Fruit fly (Drosophila melanogaster) whole organism, pupa: ENCODE measurements around the gene Pka-R1.
A peak's percentile ranks its signal among the peaks of the same experiment; 100 is the strongest.

ENCODE experiments used
- CG10348 ChIP-seq: fragments of 200-800 bp; sonication (Bioruptor generic); IDR thresholded peaks from 2 replicates; pipeline ENCODE4 v1.3.6; 2022; ENCODE audit warnings: missing biosample characterization, missing genetic modification characterization
- CG12605 ChIP-seq: fragments of 200-800 bp; sonication (Bioruptor generic); IDR thresholded peaks from 2 replicates; pipeline ENCODE4 v1.3.6; 2022; ENCODE audit warnings: missing biosample characterization, missing genetic modification characterization
- CG13204 ChIP-seq: fragments of 200-800 bp; sonication (Bioruptor generic); optimal IDR thresholded peaks from 2 replicates; lab custom pipeline; 2018; ENCODE audit warnings: missing biosample characterization, mild to moderate bottlenecking, missing genetic modification characterization, moderate library complexity
- CG14655 ChIP-seq: fragments of 200-800 bp; sonication (Bioruptor generic); optimal IDR thresholded peaks from 3 replicates; lab custom pipeline; 2017; ENCODE audit warnings: mild to moderate bottlenecking, missing biosample characterization, missing genetic modification reagents, missing genetic modification characterization
- CG15710 ChIP-seq: fragments of 200-800 bp; sonication (Bioruptor generic); optimal IDR thresholded peaks from 2 replicates; lab custom pipeline; 2018; ENCODE audit warnings: missing biosample characterization, mild to moderate bottlenecking, missing genetic modification characterization, moderate library complexity
- CG17806 ChIP-seq: fragments of 200-800 bp; sonication (Bioruptor generic); optimal IDR thresholded peaks from 2 replicates; lab custom pipeline; 2018; ENCODE audit warnings: missing biosample characterization, mild to moderate bottlenecking, missing genetic modification characterization, moderate library complexity
- CG32121 ChIP-seq: fragments of 200-800 bp; sonication (Bioruptor generic); IDR thresholded peaks from 2 replicates; pipeline ENCODE4 v1.3.6; 2022; ENCODE audit warnings: missing biosample characterization, missing genetic modification characterization
- CG34367 ChIP-seq: fragments of 200-800 bp; sonication (Bioruptor generic); optimal IDR thresholded peaks from 2 replicates; lab custom pipeline; 2018; ENCODE audit warnings: missing biosample characterization, mild to moderate bottlenecking, missing genetic modification characterization
- CG4496 ChIP-seq: fragments of 200-800 bp; sonication (Bioruptor generic); IDR thresholded peaks from 3 replicates; pipeline ENCODE4 v1.3.6; 2022; ENCODE audit warnings: missing biosample characterization, missing genetic modification characterization
- CG8159 ChIP-seq: fragments of 200-800 bp; sonication (Bioruptor generic); optimal IDR thresholded peaks from 3 replicates; lab custom pipeline; 2018; ENCODE audit warnings: missing biosample characterization, mild to moderate bottlenecking, missing genetic modification characterization, moderate library complexity
- CG8301 ChIP-seq: fragments of 200-800 bp; sonication (Bioruptor generic); optimal IDR thresholded peaks from 2 replicates; lab custom pipeline; 2018; ENCODE audit warnings: missing biosample characterization, mild to moderate bottlenecking, missing genetic modification characterization
- CG9948 ChIP-seq: fragments of 200-800 bp; sonication (Bioruptor generic); optimal IDR thresholded peaks from 2 replicates; lab custom pipeline; 2018; ENCODE audit warnings: missing biosample characterization, mild to moderate bottlenecking, missing genetic modification characterization, moderate library complexity
- D1 ChIP-seq: fragments of 200-800 bp; sonication (Bioruptor generic); optimal IDR thresholded peaks from 2 replicates; lab custom pipeline; 2018; ENCODE audit warnings: missing biosample characterization, mild to moderate bottlenecking, missing genetic modification characterization, moderate library complexity
- EcR ChIP-seq: fragments of 200-800 bp; sonication (Bioruptor generic); optimal IDR thresholded peaks from 3 replicates; lab custom pipeline; 2019; ENCODE audit warnings: missing biosample characterization, missing genetic modification characterization, mild to moderate bottlenecking, moderate library complexity, missing genetic modification reagents
- Ets98B ChIP-seq: fragments of 200-800 bp; sonication (Bioruptor generic); IDR thresholded peaks from 2 replicates; pipeline ENCODE4 v1.3.6; 2022; ENCODE audit warnings: missing biosample characterization, missing genetic modification characterization
- Pif1A ChIP-seq: fragments of 200-800 bp; sonication (Bioruptor generic); optimal IDR thresholded peaks from 3 replicates; lab custom pipeline; 2016; ENCODE audit warnings: missing biosample characterization, missing genetic modification characterization
- Pif1B ChIP-seq: fragments of 200-800 bp; sonication (Bioruptor generic); optimal IDR thresholded peaks from 3 replicates; lab custom pipeline; 2016; ENCODE audit warnings: missing biosample characterization, missing genetic modification characterization
- Snoo ChIP-seq: fragments of 200-800 bp; sonication (Bioruptor generic); optimal IDR thresholded peaks from 3 replicates; lab custom pipeline; 2017; ENCODE audit warnings: missing biosample characterization, mild to moderate bottlenecking, missing genetic modification characterization, inconsistent platforms
- fd96Ca ChIP-seq: fragments of 200-800 bp; sonication (Bioruptor generic); IDR thresholded peaks from 3 replicates; pipeline ENCODE4 v1.3.6; 2022; ENCODE audit warnings: missing biosample characterization, missing genetic modification characterization
- gl ChIP-seq: fragments of 200-800 bp; sonication (Bioruptor generic); optimal IDR thresholded peaks from 2 replicates; lab custom pipeline; 2018; ENCODE audit warnings: missing biosample characterization, mild to moderate bottlenecking, missing genetic modification characterization
- rn ChIP-seq: fragments of 200-800 bp; sonication (Bioruptor generic); IDR thresholded peaks from 2 replicates; pipeline ENCODE4 v1.3.6; 2022; ENCODE audit warnings: missing biosample characterization, missing genetic modification characterization

Gene Pka-R1

DNA sequence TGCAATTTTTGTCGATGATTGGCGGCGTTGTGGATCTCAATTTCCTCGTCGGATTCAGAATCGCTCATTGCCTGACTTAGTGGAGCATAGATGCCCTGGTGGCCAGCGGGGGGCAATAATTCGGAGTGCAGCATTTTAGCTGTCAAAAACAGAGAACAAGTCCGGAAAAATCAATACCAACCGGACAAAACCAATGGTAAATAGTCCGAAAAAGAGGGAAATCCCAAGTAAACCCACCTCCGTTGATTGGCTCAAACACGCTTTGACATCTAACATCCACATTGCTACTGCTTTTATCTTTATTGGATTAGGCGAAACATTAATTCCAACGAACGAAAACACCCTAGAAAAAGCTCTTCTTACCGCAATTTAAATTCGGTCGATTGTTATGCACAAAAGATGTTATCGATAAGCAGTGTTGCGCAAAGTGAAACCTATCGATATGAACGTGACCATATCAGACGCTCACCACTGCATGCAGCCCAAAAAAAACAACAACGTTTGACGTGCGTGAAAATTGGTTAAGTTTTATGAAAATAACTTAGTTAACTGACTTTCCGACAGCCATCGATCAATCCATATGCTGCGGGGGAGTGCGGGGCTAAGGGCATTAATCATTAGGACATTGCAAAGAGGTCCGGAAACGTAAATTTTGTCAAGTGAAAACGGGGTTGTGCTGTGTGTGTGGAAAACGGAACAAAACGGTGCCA lies at the start of gene Pka-R1, which contains the start of gene CG3618:
Gene Pka-R1 (plus strand): TSS at position 453 of the 710 bp plus-strand sequence.
Gene CG3618 (minus strand): TSS at position 410 of the 710 bp plus-strand sequence.
- TF ChIP-seq CG14655 (no peak), CG12605 (GFP tag; lab: Robert Waterston, UW) (no peak), D1 (no peak), CG32121 (no peak), CG17806 (tag; lab: Kevin White, UChicago) (no peak), CG8159 (tag; lab: Kevin White, UChicago) (no peak), Pif1A (GFP tag; lab: Kevin White, UChicago) (no peak), Ets98B (no peak)

DNA sequence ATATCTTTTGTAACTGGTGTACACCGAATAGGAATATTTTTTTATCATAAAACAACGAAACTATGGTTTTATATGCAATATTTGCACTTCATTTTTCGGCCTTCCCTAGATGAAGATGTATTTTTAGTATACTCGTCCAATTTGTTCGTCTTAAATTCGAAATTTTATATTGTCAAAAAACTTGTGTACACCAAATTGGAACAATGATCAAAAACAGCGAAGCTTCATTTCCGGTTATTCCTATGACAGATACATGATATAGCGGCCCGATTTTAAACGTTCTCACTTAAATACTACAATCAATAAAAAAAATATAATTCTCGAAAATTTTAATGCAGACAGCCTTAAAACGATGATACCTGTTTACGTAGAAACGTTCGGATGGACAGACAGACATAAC lies 48.7 kb upstream of the Pka-R1 start:
- TF ChIP-seq CG8301 (tag; lab: Kevin White, UChicago) (no peak), CG13204 (GFP tag; lab: Kevin White, UChicago) (no peak), fd96Ca (no peak), CG15710 (tag; lab: Kevin White, UChicago) (no peak), CG14655 (no peak), Pif1A (GFP tag; lab: Kevin White, UChicago) (no peak), EcR (no peak), CG4496 (no peak), Pif1B (no peak)
- TF ChIP-seq, all 21 proteins: peak for 0

DNA sequence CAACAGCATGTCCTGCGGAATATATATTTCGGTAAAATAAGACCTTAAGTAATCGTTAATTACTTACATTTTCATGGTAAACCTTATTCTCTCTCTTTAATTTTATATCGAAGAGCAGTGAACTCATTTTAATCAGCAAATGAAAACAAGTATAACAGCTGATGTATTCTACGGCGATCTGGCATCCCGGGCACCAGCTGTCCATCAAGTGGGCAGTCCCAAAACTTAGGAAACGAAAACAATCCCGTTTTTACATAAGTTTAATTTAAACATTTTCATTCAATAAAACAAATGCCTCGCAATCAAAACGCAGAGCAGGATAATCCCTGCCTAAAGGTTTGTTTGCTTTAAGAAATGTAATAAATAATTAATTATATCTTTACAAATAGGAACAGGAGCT lies 46.6 kb upstream of the Pka-R1 start, which contains the start of the genes CG4074 and CG4186:
Gene CG4074 (minus strand): TSS at position 151 of the 400 bp plus-strand sequence.
Gene CG4186 (plus strand): TSS at position 237 of the 400 bp plus-strand sequence.
- TF ChIP-seq CG8159 (tag; lab: Kevin White, UChicago): no peak
- no peak for TF ChIP-seq CG17806 (tag; lab: Kevin White, UChicago)
- TF ChIP-seq CG14655: no peak
- TF ChIP-seq Snoo: no peak
- TF ChIP-seq gl (tag; lab: Kevin White, UChicago): no peak
- no peak for TF ChIP-seq Pif1A (GFP tag; lab: Kevin White, UChicago)
- TF ChIP-seq Ets98B: no peak
- TF ChIP-seq EcR: peak; percentile 93
- no peak for TF ChIP-seq rn (GFP tag; lab: Robert Waterston, UW)
- no peak for TF ChIP-seq fd96Ca
- no peak for TF ChIP-seq CG34367
- no peak for TF ChIP-seq CG15710 (tag; lab: Kevin White, UChicago)
- peak; percentile 24 for TF ChIP-seq Pif1B
- no peak for TF ChIP-seq CG4496
- peak; percentile 42 for TF ChIP-seq D1

DNA sequence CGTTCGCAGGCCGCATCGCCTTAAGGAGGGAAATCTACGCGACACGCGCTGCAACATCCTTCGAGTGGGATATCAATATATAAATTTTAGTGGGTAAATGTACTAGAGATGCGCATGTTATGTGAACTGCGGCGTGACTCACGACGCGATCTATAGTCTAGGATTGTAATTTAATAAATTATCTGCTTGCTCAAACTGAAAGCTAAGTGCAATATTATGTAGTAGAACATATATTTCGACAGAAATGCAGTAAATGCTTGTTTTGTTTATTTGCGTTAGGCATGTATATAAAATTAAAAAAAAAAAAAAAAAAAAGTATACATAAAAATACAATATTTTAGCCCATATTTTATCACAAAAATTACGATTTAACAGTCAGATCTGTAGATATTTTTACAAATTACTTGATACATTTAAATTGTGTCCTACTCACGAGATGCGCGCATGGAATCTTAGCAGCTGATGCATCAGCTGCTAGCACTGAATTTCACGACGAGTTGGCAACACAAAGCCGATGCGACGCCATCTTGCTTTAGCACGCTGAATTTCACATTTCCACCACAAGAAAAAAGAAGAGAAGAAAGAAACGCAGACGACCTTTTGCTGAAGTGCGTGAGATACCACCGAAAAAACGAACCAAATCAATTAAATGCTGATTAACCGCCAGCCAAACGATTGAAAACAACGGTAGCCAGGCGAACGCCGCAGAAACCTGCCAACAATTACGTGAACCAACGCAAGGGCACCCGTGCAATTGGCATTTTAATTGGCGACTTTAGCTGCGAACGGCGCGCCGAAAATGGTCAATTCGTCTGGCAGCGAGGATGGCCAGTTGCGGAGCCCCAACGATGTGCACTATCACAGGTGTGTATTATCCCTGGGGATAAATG lies 44.7 kb upstream of the Pka-R1 start, which contains the start of the genes CG4042 and Pitslre:
Gene CG4042 (minus strand): TSS at position 507 of the 890 bp plus-strand sequence.
Gene Pitslre (plus strand): TSS at position 528 of the 890 bp plus-strand sequence.
- peak; percentile 8 for TF ChIP-seq D1
- TF ChIP-seq CG12605 (GFP tag; lab: Robert Waterston, UW): no peak
- peak; percentile 16 for TF ChIP-seq CG14655
- peak; percentile 30 for TF ChIP-seq CG8159 (tag; lab: Kevin White, UChicago)
- TF ChIP-seq CG8301 (tag; lab: Kevin White, UChicago): no peak
- no peak for TF ChIP-seq Pif1A (GFP tag; lab: Kevin White, UChicago)
- no peak for TF ChIP-seq rn (GFP tag; lab: Robert Waterston, UW)
- TF ChIP-seq Ets98B: no peak
- peak; percentile 25 for TF ChIP-seq CG15710 (tag; lab: Kevin White, UChicago)
- TF ChIP-seq CG9948 (tag; lab: Kevin White, UChicago): no peak
- peak; percentile 6 for TF ChIP-seq Pif1B
- TF ChIP-seq CG10348: no peak
- TF ChIP-seq EcR: peak; percentile 9
- peak; percentile 25 for TF ChIP-seq CG34367

DNA sequence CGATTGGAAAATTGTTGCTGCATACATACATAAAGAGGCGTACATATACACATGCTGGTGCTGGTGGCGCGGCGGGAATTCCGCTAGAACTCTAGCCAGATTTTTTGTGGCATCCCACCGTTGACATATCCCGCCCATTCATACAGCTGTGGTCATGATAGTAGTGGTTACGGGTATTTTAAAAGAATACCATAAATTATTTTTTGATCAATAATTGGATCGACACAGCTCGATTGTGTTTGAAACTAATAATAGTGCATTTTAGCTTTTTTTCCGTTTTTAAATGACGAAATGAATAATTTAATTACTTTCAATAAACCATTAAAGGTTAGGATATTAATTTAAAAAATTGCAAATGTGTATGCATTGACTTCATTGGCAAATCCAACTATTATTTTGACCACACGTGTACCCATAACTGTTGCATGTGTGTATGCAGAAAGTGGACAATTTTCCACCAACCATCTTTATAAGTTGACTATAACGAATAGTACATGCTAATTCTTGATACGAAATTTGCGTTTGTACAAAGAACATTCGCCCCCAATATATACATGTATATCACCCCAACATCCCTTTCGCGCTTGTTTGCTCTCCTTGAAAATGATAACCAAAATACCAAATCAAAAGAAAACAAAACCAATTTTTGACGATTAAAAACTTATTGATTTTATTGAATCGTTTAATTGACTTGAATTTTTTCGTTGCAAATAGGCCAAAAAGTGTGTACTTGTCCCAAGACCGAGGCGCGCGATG lies 43.8 kb upstream of the Pka-R1 start:
- TF ChIP-seq rn (GFP tag; lab: Robert Waterston, UW) (peak; percentile 69), fd96Ca (peak; percentile 67; the same call in 2 of the 3 replicates), D1 (no peak), CG9948 (tag; lab: Kevin White, UChicago) (peak; percentile 76), CG4496 (peak; percentile 89), CG10348 (no peak), CG8301 (tag; lab: Kevin White, UChicago) (peak; percentile 84), CG14655 (peak; percentile 80), Pif1B (peak; percentile 86), Pif1A (GFP tag; lab: Kevin White, UChicago) (peak; percentile 84), Snoo (peak; percentile 67), CG32121 (peak; percentile 86), gl (tag; lab: Kevin White, UChicago) (peak; percentile 52), CG15710 (tag; lab: Kevin White, UChicago) (peak; percentile 73), CG34367 (peak; percentile 79), CG8159 (tag; lab: Kevin White, UChicago) (peak; percentile 77), CG17806 (tag; lab: Kevin White, UChicago) (peak; percentile 81), CG13204 (GFP tag; lab: Kevin White, UChicago) (no peak), Ets98B (peak; percentile 88), CG12605 (GFP tag; lab: Robert Waterston, UW) (peak; percentile 89), EcR (no peak)
